Worm (Caenorhabditis elegans) whole organism, L1 larva: ENCODE results near the gene max-2.

ENCODE experiments used
- C16A3.4 ChIP-seq: fragments of 150-350 bp; optimal IDR thresholded peaks from 2 replicates; lab custom pipeline; 2014; ENCODE audit warnings: missing biosample characterization, missing genetic modification characterization
- C34B4.2 ChIP-seq: sonication (generic microtip); optimal IDR thresholded peaks from 2 replicates; lab custom pipeline; 2017; ENCODE audit warnings: mild to moderate bottlenecking, missing genetic modification characterization, missing compliant biosample characterization
- F16B12.6 ChIP-seq: fragments of 150-350 bp; optimal IDR thresholded peaks from 2 replicates; lab custom pipeline; 2014; ENCODE audit warnings: missing biosample characterization, missing genetic modification characterization
- alr-1 ChIP-seq: fragments of 200-800 bp; sonication (Bioruptor generic); optimal IDR thresholded peaks from 2 replicates; lab custom pipeline; 2018; ENCODE audit warnings: borderline replicate concordance, mild to moderate bottlenecking, missing genetic modification characterization, missing compliant biosample characterization
- ama-1 ChIP-seq: fragments of 150-350 bp; optimal IDR thresholded peaks from 2 replicates; lab custom pipeline; 2014
- blmp-1 ChIP-seq: fragments of 150-350 bp; optimal IDR thresholded peaks from 2 replicates; lab custom pipeline; 2014; ENCODE audit warnings: missing biosample characterization, missing genetic modification characterization
- ceh-82 ChIP-seq, 3 experiments: fragments of 150-350 bp in 1 of 3; sonication (generic microtip) in 2 of 3; optimal IDR thresholded peaks; 2 replicates each; lab custom pipeline; 2014 to 2017; ENCODE audit warnings: missing biosample characterization in 3 of 3, missing genetic modification characterization in 3 of 3
- dpl-1 ChIP-seq, 3 experiments: fragments of 150-350 bp in 2 of 3; sonication (generic microtip) in 1 of 3; optimal IDR thresholded peaks; 2 replicates each; lab custom pipeline; 2014 to 2017; ENCODE audit warnings: missing biosample characterization in 3 of 3, missing genetic modification characterization in 3 of 3, missing genetic modification reagents in 3 of 3
- efl-1 ChIP-seq, 4 experiments: fragments of 150-350 bp; optimal IDR thresholded peaks in 3 of 4; peaks in 1 of 4; 1 replicate in 1 of 4; 2 replicates in 3 of 4; lab custom pipeline; 2014; ENCODE audit warnings: missing biosample characterization in 2 of 4, missing genetic modification characterization in 2 of 4, missing genetic modification reagents in 2 of 4
- egl-13 ChIP-seq: sonication (generic microtip); optimal IDR thresholded peaks from 2 replicates; lab custom pipeline; 2016; ENCODE audit warnings: missing genotype, missing genetic modification reagents, missing genetic modification characterization, missing compliant biosample characterization
- elt-3 ChIP-seq, 6 experiments: fragments of 150-350 bp in 1 of 6; sonication (generic microtip); optimal IDR thresholded peaks; 2 replicates each; lab custom pipeline; 2017 to 2018; ENCODE audit warnings: missing biosample characterization in 6 of 6, missing genetic modification characterization in 6 of 6, inconsistent platforms in 1 of 6
- ets-5 ChIP-seq: fragments of 200-800 bp; sonication (Bioruptor generic); IDR thresholded peaks from 2 replicates; pipeline ENCODE4 v1.3.6; 2022; ENCODE audit warnings: missing genetic modification characterization, missing compliant biosample characterization
- fkh-8 ChIP-seq: sonication (generic microtip); optimal IDR thresholded peaks from 2 replicates; lab custom pipeline; 2016; ENCODE audit warnings: mild to moderate bottlenecking, missing genetic modification characterization, missing compliant biosample characterization
- irx-1 ChIP-seq: sonication (generic microtip); optimal IDR thresholded peaks from 2 replicates; lab custom pipeline; 2016; ENCODE audit warnings: missing genetic modification characterization, missing compliant biosample characterization
- jun-1 ChIP-seq: fragments of 150-350 bp; optimal IDR thresholded peaks from 2 replicates; lab custom pipeline; 2014; ENCODE audit warnings: missing biosample characterization, missing genetic modification reagents, missing genetic modification characterization
- lin-14 ChIP-seq: fragments of 200-800 bp; sonication (Bioruptor generic); optimal IDR thresholded peaks from 2 replicates; lab custom pipeline; 2018; ENCODE audit warnings: mild to moderate bottlenecking, missing genetic modification characterization, moderate library complexity, missing compliant biosample characterization
- lin-15B ChIP-seq: fragments of 150-350 bp; sonication (generic microtip); optimal IDR thresholded peaks from 3 replicates; lab custom pipeline; 2014; ENCODE audit warnings: missing biosample characterization, missing genetic modification characterization
- lir-3 ChIP-seq: sonication (generic microtip); optimal IDR thresholded peaks from 2 replicates; lab custom pipeline; 2016; ENCODE audit warnings: mild to moderate bottlenecking, missing genetic modification characterization, moderate library complexity, missing compliant biosample characterization; ENCODE audit not compliant: poor library complexity
- mab-9 ChIP-seq: fragments of 200-800 bp; sonication (Bioruptor generic); IDR thresholded peaks from 2 replicates; pipeline ENCODE4 v1.3.6; 2022; ENCODE audit warnings: missing genetic modification reagents, missing genetic modification characterization, missing compliant biosample characterization
- mep-1 ChIP-seq: fragments of 150-350 bp; optimal IDR thresholded peaks from 2 replicates; lab custom pipeline; 2014; ENCODE audit warnings: missing biosample characterization, missing genetic modification characterization
- nhr-237 ChIP-seq: fragments of 150-350 bp; optimal IDR thresholded peaks from 2 replicates; lab custom pipeline; 2014; ENCODE audit warnings: missing biosample characterization, missing genetic modification characterization
- nhr-47 ChIP-seq: sonication (generic microtip); optimal IDR thresholded peaks from 2 replicates; lab custom pipeline; 2016; ENCODE audit warnings: mild to moderate bottlenecking, missing genetic modification characterization, moderate library complexity, missing compliant biosample characterization
- nhr-71 ChIP-seq: sonication (generic microtip); optimal IDR thresholded peaks from 2 replicates; lab custom pipeline; 2016; ENCODE audit warnings: mild to moderate bottlenecking, missing genetic modification characterization, moderate library complexity, missing compliant biosample characterization
- nhr-76 ChIP-seq: sonication (generic microtip); optimal IDR thresholded peaks from 2 replicates; lab custom pipeline; 2017; ENCODE audit warnings: missing biosample characterization, missing genetic modification characterization
- nhr-77 ChIP-seq: fragments of 150-350 bp; optimal IDR thresholded peaks from 2 replicates; lab custom pipeline; 2014; ENCODE audit warnings: missing biosample characterization, missing genetic modification characterization
- nhr-85 ChIP-seq: sonication (generic microtip); peaks from one replicate; lab custom pipeline; 2016; ENCODE audit warnings: missing genetic modification characterization, inconsistent platforms, missing compliant biosample characterization
- nhr-90 ChIP-seq: sonication (generic microtip); optimal IDR thresholded peaks from 2 replicates; lab custom pipeline; 2016; ENCODE audit warnings: mild to moderate bottlenecking, missing genetic modification characterization, missing compliant biosample characterization; ENCODE audit not compliant: poor library complexity
- rnt-1 ChIP-seq: sonication (generic microtip); optimal IDR thresholded peaks from 2 replicates; lab custom pipeline; 2016; ENCODE audit warnings: mild to moderate bottlenecking, missing genetic modification characterization, moderate library complexity, missing compliant biosample characterization
- skn-1 ChIP-seq: fragments of 150-350 bp; optimal IDR thresholded peaks from 2 replicates; lab custom pipeline; 2014; ENCODE audit warnings: missing biosample characterization, missing genetic modification characterization
- swsn-7 ChIP-seq: sonication (generic microtip); optimal IDR thresholded peaks from 2 replicates; lab custom pipeline; 2016; ENCODE audit warnings: missing genetic modification characterization, missing compliant biosample characterization
- unc-30 ChIP-seq: sonication (generic microtip); optimal IDR thresholded peaks from 2 replicates; lab custom pipeline; 2017; ENCODE audit warnings: missing biosample characterization, missing genetic modification characterization
- unc-86 ChIP-seq: sonication (generic microtip); optimal IDR thresholded peaks from 2 replicates; lab custom pipeline; 2016; ENCODE audit warnings: missing genetic modification characterization, missing compliant biosample characterization
- zag-1 ChIP-seq: fragments of 150-350 bp; optimal IDR thresholded peaks from 2 replicates; lab custom pipeline; 2014; ENCODE audit warnings: missing biosample characterization, missing genetic modification characterization
- zip-4 ChIP-seq: fragments of 200-800 bp; sonication (Bioruptor generic); optimal IDR thresholded peaks from 2 replicates; lab custom pipeline; 2018; ENCODE audit warnings: mild to moderate bottlenecking, missing genetic modification characterization, moderate library complexity, missing compliant biosample characterization
- ztf-11 ChIP-seq, 2 experiments: sonication (generic microtip); optimal IDR thresholded peaks; 2 replicates each; lab custom pipeline; 2016 to 2017; ENCODE audit warnings: missing genetic modification characterization in 2 of 2, missing biosample characterization in 1 of 2, missing compliant biosample characterization in 1 of 2
- ztf-4 ChIP-seq: fragments of 150-350 bp; optimal IDR thresholded peaks from 2 replicates; lab custom pipeline; 2014; ENCODE audit warnings: missing biosample characterization, missing genetic modification characterization

max-2 gene

ce11 chrII:13030567-13031188 lies 5.0 kb upstream of the max-2 start (continued):
- no peak for TF ChIP-seq unc-30 (tag; lab: Kevin White, UChicago)
- peak; percentile 43 for TF ChIP-seq jun-1
- peak; percentile 65 for TF ChIP-seq nhr-71 (tag; lab: Kevin White, UChicago)
- peak; percentile 37 for TF ChIP-seq mep-1 (tag; lab: Kevin White, UChicago)
- TF ChIP-seq irx-1 (tag; lab: Kevin White, UChicago) = peak; percentile 27
- TF ChIP-seq nhr-47 = peak; percentile 37
- peak; percentile 7 for TF ChIP-seq skn-1 (tag; lab: Kevin White, UChicago)
- TF ChIP-seq ceh-82 (tag; optimal IDR thresholded peaks at IDR 0.05; lab: Kevin White, UChicago) = peak; percentile 18 to 47 (median 42)
- no peak for TF ChIP-seq mab-9 (GFP tag; lab: Robert Waterston, UW)
- TF ChIP-seq lir-3 = no peak
- no peak for TF ChIP-seq ama-1 (lab: Kevin White, UChicago)
- peak; percentile 49 for TF ChIP-seq nhr-77 (tag; lab: Kevin White, UChicago)
- no peak for TF ChIP-seq alr-1 (tag; lab: Kevin White, UChicago)
- no peak for TF ChIP-seq egl-13 (tag; lab: Kevin White, UChicago)
- peak; percentile 25 for TF ChIP-seq nhr-90 (tag; lab: Kevin White, UChicago)
- peak in 2 of 6 experiments; percentile 39 to 47 for TF ChIP-seq elt-3 (tag; optimal IDR thresholded peaks at IDR 0.05; lab: Kevin White, UChicago)
- TF ChIP-seq nhr-76 = no peak
- no peak for TF ChIP-seq unc-86
- peak; percentile 43 for TF ChIP-seq swsn-7 (tag; lab: Kevin White, UChicago)
- TF ChIP-seq ztf-4 (tag; lab: Kevin White, UChicago) = peak; percentile 2
- TF ChIP-seq C16A3.4 = peak; percentile 47
- TF ChIP-seq zip-4 = no peak
- no peak for TF ChIP-seq lin-15B (tag; lab: Kevin White, UChicago)
- TF ChIP-seq nhr-237 = no peak
- no peak for TF ChIP-seq zag-1 (tag; lab: Kevin White, UChicago)
- no peak for TF ChIP-seq C34B4.2 (tag; lab: Kevin White, UChicago)
- TF ChIP-seq dpl-1 (GFP tag; optimal IDR thresholded peaks at IDR 0.05; lab: Kevin White, UChicago) = peak; percentile 50 to 83 (median 60)
- TF ChIP-seq lin-14 = peak; percentile 90
- no peak for TF ChIP-seq ets-5 (GFP tag; lab: Robert Waterston, UW)
- no peak for TF ChIP-seq fkh-8
- TF ChIP-seq blmp-1 (tag; lab: Kevin White, UChicago) = peak; percentile 67
- TF ChIP-seq ztf-11 (tag; optimal IDR thresholded peaks at IDR 0.05; lab: Kevin White, UChicago) = no peak

ce11 chrII:13030051-13030437 lies 4.4 kb upstream of the max-2 start:
- TF ChIP-seq lin-14 (peak; percentile 13), unc-30 (tag; lab: Kevin White, UChicago) (no peak)

ce11 chrII:13029290-13030050 lies 3.8 kb upstream of the max-2 start:
- TF ChIP-seq nhr-85 (peak; percentile 77), mep-1 (tag; lab: Kevin White, UChicago) (peak; percentile 39), blmp-1 (tag; lab: Kevin White, UChicago) (peak; percentile 39), ama-1 (lab: Kevin White, UChicago) (no peak), nhr-90 (tag; lab: Kevin White, UChicago) (no peak), ceh-82 (tag; optimal IDR thresholded peaks at IDR 0.05; lab: Kevin White, UChicago) (no peak), efl-1 (optimal IDR thresholded peaks at IDR 0.05; lab: Kevin White, UChicago) (no peak), efl-1 (GFP tag; optimal IDR thresholded peaks at IDR 0.05 in 1 of 2; lab: Kevin White, UChicago) (peak in 1 of 2 experiments; percentile 89), rnt-1 (peak; percentile 18), F16B12.6 (tag; lab: Kevin White, UChicago) (no peak), elt-3 (tag; optimal IDR thresholded peaks at IDR 0.05; lab: Kevin White, UChicago) (peak in 1 of 6 experiments; percentile 44), nhr-76 (no peak), skn-1 (tag; lab: Kevin White, UChicago) (no peak), lin-14 (peak; percentile 31)
